Worm (Caenorhabditis elegans): ENCODE measurements around the gene nhr-198.

The nhr-198 gene

DNA sequence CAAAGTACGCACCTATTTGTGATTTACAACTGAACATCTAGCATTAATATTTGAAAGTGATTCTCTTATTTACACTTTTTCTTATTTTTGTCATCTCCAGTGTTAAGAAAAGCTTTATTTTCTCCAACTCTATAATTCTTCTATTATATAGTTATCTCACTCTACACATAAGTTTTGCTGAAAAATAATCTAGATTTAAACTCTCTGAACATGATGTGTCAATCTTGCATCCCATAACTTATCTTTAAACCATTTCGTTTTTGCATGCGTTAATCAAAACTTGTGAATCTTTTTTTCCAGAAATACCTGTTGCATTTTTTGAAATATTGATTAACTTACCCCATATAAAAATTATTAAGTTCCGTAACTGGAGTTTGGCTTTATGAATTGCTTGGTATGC is 3.8 kb upstream of the nhr-198 start, which contains the start of gene nhr-268:
Gene nhr-268, plus strand, starts transcription at position 301 of the 400 bp plus-strand sequence.
- TF ChIP-seq pqm-1 (tag; optimal IDR thresholded peaks at IDR 0.05) (no peak), rnt-1 (tag; optimal IDR thresholded peaks at IDR 0.05) (no peak), F16B12.6 (tag; optimal IDR thresholded peaks at IDR 0.05) (no peak), zip-4 (GFP tag; optimal IDR thresholded peaks at IDR 0.05) (no peak), ceh-8 (GFP tag; optimal IDR thresholded peaks at IDR 0.05) (no peak), swsn-7 (tag; optimal IDR thresholded peaks at IDR 0.05) (no peak), efl-3 (GFP tag; optimal IDR thresholded peaks at IDR 0.05) (no peak), tlp-1 (tag; optimal IDR thresholded peaks at IDR 0.05) (no peak), C34B4.2 (tag; optimal IDR thresholded peaks at IDR 0.05) (no peak), ceh-90 (tag; optimal IDR thresholded peaks at IDR 0.05) (no peak), isw-1 (GFP tag; IDR thresholded peaks at IDR 0.05) (no peak), fkh-4 (tag; optimal IDR thresholded peaks at IDR 0.05; ENCODE audit: borderline replicate concordance) (no peak), hlh-4 (tag; optimal IDR thresholded peaks at IDR 0.05) (no peak), irx-1 (tag; optimal IDR thresholded peaks at IDR 0.05) (no peak), grh-1 (GFP tag; IDR thresholded peaks at IDR 0.05) (no peak), skn-1 (tag; optimal IDR thresholded peaks at IDR 0.05) (no peak)

DNA sequence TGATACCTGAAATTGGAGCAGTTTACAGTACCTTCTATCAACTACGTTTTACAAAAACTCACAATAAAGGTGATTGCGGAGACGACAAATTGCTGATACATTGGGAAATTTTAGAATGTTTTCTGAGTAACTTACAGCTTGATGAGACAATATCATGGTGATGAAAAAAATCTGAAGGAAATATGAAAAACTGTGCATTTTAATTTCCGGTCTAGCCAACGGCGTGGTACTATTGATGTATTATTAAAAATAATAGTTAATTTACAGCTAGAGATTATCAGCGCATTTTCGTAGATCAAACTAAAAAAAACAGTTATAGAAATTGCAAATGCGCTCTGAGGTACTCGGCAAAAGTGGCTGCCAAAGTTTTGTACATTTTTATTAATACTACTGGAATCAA is 4.3 kb downstream of the nhr-198 start, which contains the start of gene srx-29:
Gene srx-29, minus strand, starts transcription at position 101 of the 400 bp plus-strand sequence.
- TF ChIP-seq nhr-77 (tag; optimal IDR thresholded peaks at IDR 0.05) (no peak), fkh-4 (tag; optimal IDR thresholded peaks at IDR 0.05; ENCODE audit: borderline replicate concordance) (no peak), grh-1 (GFP tag; IDR thresholded peaks at IDR 0.05) (no peak), unc-98 (GFP tag; IDR thresholded peaks at IDR 0.05) (no peak), zag-1 (tag; optimal IDR thresholded peaks at IDR 0.05) (no peak)

DNA sequence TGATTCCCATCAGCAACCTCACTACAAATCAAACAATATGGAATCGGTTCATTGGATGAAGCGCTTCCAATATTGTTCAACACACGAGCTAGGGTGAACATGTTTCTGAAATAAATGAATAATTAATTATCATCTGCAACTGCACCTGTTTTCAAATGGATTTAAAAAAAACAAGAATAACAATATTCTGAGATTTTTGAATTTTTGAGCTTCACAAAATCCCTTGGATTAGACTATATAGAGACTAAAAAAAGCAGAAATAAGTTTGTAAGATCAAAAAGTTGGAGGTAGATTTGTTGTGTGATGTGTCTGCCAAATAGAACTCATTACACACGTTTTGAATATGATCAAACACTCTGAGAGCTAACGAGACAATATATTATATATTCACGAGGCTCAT is 6.0 kb downstream of the nhr-198 start, which contains the start of gene nhr-199:
Gene nhr-199, minus strand, starts transcription at position 101 of the 400 bp plus-strand sequence.
- TF ChIP-seq zip-4 (GFP tag; optimal IDR thresholded peaks at IDR 0.05) (no peak), nhr-20 (tag; optimal IDR thresholded peaks at IDR 0.05) (no peak), lin-35 (GFP tag; optimal IDR thresholded peaks at IDR 0.05) (no peak), efl-1 (optimal IDR thresholded peaks at IDR 0.05) (no peak), efl-1 (GFP tag; optimal IDR thresholded peaks at IDR 0.05 in 1 of 2) (no peak), xbp-1 (tag; optimal IDR thresholded peaks at IDR 0.05) (no peak), nhr-11 (tag; optimal IDR thresholded peaks at IDR 0.05) (no peak), nhr-12 (tag; optimal IDR thresholded peaks at IDR 0.05) (no peak), vab-15 (tag; optimal IDR thresholded peaks at IDR 0.05) (no peak), fkh-10 (GFP tag; optimal IDR thresholded peaks at IDR 0.05) (no peak), snpc-4 (tag; optimal IDR thresholded peaks at IDR 0.05) (no peak), elt-3 (tag; optimal IDR thresholded peaks at IDR 0.05) (no peak), ceh-90 (tag; optimal IDR thresholded peaks at IDR 0.05) (no peak), ces-1 (GFP tag; optimal IDR thresholded peaks at IDR 0.05) (no peak), sptf-1 (tag; optimal IDR thresholded peaks at IDR 0.05) (no peak)

DNA sequence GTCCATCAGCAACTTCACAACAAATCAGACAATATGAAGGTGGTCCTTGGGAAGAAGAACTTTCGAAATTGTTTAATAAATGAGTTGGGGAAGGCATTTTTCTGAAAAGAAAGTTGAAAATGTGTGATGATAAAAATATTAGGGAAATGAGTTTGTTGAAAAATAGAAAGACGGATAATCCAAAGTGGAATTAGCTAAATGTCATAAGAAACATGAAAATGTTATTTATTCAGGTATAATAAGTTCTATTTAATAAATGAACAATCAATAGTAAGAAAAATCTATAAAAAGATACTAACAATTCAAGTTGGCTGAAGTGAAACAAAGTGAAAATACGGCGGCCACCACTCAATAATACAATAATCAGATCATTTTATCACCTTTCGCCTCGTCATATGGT is 8.5 kb downstream of the nhr-198 start, which contains the start of gene nhr-53:
Gene nhr-53, minus strand, starts transcription at position 101 of the 400 bp plus-strand sequence.
- TF ChIP-seq pqm-1 (tag; optimal IDR thresholded peaks at IDR 0.05) (no peak), efl-1 (optimal IDR thresholded peaks at IDR 0.05) (no peak), efl-1 (GFP tag; optimal IDR thresholded peaks at IDR 0.05 in 1 of 2) (peak in 1 of 2 experiments; percentile 30)

DNA sequence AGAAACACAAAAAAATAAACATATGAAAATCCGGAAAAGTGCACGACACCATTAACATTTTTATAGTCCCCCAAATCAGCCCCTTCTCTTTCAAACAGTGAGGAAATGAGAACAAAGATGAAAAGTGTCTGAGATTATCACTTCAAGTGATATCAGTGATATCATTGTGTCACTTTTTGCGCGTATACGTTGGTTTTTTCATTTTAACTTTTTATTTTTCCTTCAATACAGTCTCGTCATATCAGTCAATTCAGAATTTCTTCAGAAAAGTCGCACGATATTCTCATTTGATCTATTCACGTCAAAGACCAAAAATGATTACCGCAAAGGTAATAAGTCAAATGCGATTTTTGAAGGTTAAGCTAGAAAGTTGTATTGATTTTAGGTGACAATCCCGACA is 11.0 kb downstream of the nhr-198 start, which contains the start of gene twk-34:
Gene twk-34, plus strand, starts transcription at position 216 of the 400 bp plus-strand sequence.
- TF ChIP-seq Y116A8C.19 (tag; optimal IDR thresholded peaks at IDR 0.05; ENCODE audit: borderline replicate concordance) (no peak), nhr-85 (tag) (peak; percentile 29), zag-1 (tag; optimal IDR thresholded peaks at IDR 0.05) (no peak), elt-3 (tag; optimal IDR thresholded peaks at IDR 0.05) (peak in 1 of 6 experiments; percentile 51), F16B12.6 (tag; optimal IDR thresholded peaks at IDR 0.05) (no peak), blmp-1 (tag; optimal IDR thresholded peaks at IDR 0.05) (peak; percentile 5)
